Fruit fly (Drosophila melanogaster) whole organism, embryonic: ENCODE data around the gene edin.

ENCODE experiments used
- Atf3 ChIP-seq: fragments of 200-800 bp; sonication (Bioruptor generic); optimal IDR thresholded peaks from 3 replicates; lab custom pipeline; 2016; ENCODE audit warnings: missing biosample characterization, missing genetic modification characterization
- CG11398 ChIP-seq: fragments of 200-800 bp; sonication (Bioruptor generic); optimal IDR thresholded peaks from 2 replicates; lab custom pipeline; 2016; ENCODE audit warnings: missing biosample characterization, missing genetic modification characterization
- CG11504 ChIP-seq: fragments of 200-800 bp; sonication (Bioruptor generic); optimal IDR thresholded peaks from 3 replicates; lab custom pipeline; 2019; ENCODE audit warnings: missing biosample characterization, mild to moderate bottlenecking, missing genetic modification characterization, moderate library complexity
- CG11695 ChIP-seq: fragments of 200-800 bp; sonication (Bioruptor generic); IDR thresholded peaks from 3 replicates; pipeline ENCODE4 v1.3.6; 2022; ENCODE audit warnings: missing biosample characterization, missing genetic modification characterization
- CG12299 ChIP-seq: fragments of 200-800 bp; sonication (Bioruptor generic); optimal IDR thresholded peaks from 2 replicates; lab custom pipeline; 2018; ENCODE audit warnings: missing biosample characterization, mild to moderate bottlenecking, missing genetic modification characterization
- CG13775 ChIP-seq: fragments of 200-800 bp; sonication (Bioruptor generic); optimal IDR thresholded peaks from 3 replicates; lab custom pipeline; 2017; ENCODE audit warnings: missing biosample characterization, mild to moderate bottlenecking, missing genetic modification characterization
- CG16779 ChIP-seq: fragments of 200-800 bp; sonication (Bioruptor generic); IDR thresholded peaks from 2 replicates; pipeline ENCODE4 v1.3.6; 2022; ENCODE audit warnings: missing biosample characterization, missing genetic modification characterization
- CG17328 ChIP-seq: fragments of 200-800 bp; sonication (Bioruptor generic); IDR thresholded peaks from 2 replicates; pipeline ENCODE4 v1.3.6; 2022; ENCODE audit warnings: missing biosample characterization, missing genetic modification characterization
- CG17385 ChIP-seq: fragments of 200-800 bp; sonication (Bioruptor generic); optimal IDR thresholded peaks from 3 replicates; lab custom pipeline; 2018; ENCODE audit warnings: missing biosample characterization, mild to moderate bottlenecking, missing genetic modification characterization
- CG18476 ChIP-seq: fragments of 200-800 bp; sonication (Bioruptor generic); optimal IDR thresholded peaks from 2 replicates; lab custom pipeline; 2016; ENCODE audit warnings: missing biosample characterization, mild to moderate bottlenecking, missing genetic modification characterization
- CG3281 ChIP-seq: fragments of 200-800 bp; sonication (Bioruptor generic); optimal IDR thresholded peaks from 3 replicates; lab custom pipeline; 2017; ENCODE audit warnings: missing biosample characterization, mild to moderate bottlenecking, missing genetic modification characterization
- CG4617 ChIP-seq: fragments of 200-800 bp; sonication (Bioruptor generic); optimal IDR thresholded peaks from 3 replicates; lab custom pipeline; 2016; ENCODE audit warnings: missing biosample characterization, missing genetic modification characterization, borderline replicate concordance
- CG6765 ChIP-seq: fragments of 200-800 bp; sonication (Bioruptor generic); optimal IDR thresholded peaks from 3 replicates; lab custom pipeline; 2017; ENCODE audit warnings: missing biosample characterization, mild to moderate bottlenecking, missing genetic modification characterization
- CG7786 ChIP-seq: fragments of 200-800 bp; sonication (Bioruptor generic); optimal IDR thresholded peaks from 2 replicates; lab custom pipeline; 2016; ENCODE audit warnings: missing biosample characterization, missing genetic modification characterization
- CG9932 ChIP-seq: fragments of 200-800 bp; sonication (Bioruptor generic); IDR thresholded peaks from 2 replicates; pipeline ENCODE4 v1.3.6; 2022; ENCODE audit warnings: missing biosample characterization, missing genetic modification characterization
- D19A ChIP-seq: fragments of 200-800 bp; optimal IDR thresholded peaks from 3 replicates; lab custom pipeline; 2019; ENCODE audit warnings: missing biosample characterization, mild to moderate bottlenecking, missing genetic modification characterization, moderate library complexity
- Dbx ChIP-seq: fragments of 200-800 bp; sonication (Bioruptor generic); IDR thresholded peaks from 3 replicates; pipeline ENCODE4 v1.3.6; 2022; ENCODE audit warnings: missing biosample characterization, missing genetic modification characterization
- Dip2 ChIP-seq: fragments of 200-800 bp; sonication (Bioruptor generic); IDR thresholded peaks from 2 replicates; pipeline ENCODE4 v1.3.6; 2022; ENCODE audit warnings: missing biosample characterization, missing genetic modification characterization
- Dip3 ChIP-seq: fragments of 200-800 bp; sonication (Bioruptor generic); optimal IDR thresholded peaks from 3 replicates; lab custom pipeline; 2016; ENCODE audit warnings: missing biosample characterization, missing genetic modification characterization
- Dp ChIP-seq: fragments of 200-800 bp; sonication (Bioruptor generic); optimal IDR thresholded peaks from 2 replicates; lab custom pipeline; 2018; ENCODE audit warnings: missing biosample characterization, mild to moderate bottlenecking, missing genetic modification characterization, moderate library complexity
- ERR ChIP-seq: fragments of 200-800 bp; sonication (Bioruptor generic); optimal IDR thresholded peaks from 2 replicates; lab custom pipeline; 2016; ENCODE audit warnings: missing biosample characterization, missing genetic modification characterization
- Eip74EF ChIP-seq, 2 experiments: fragments of 200-800 bp in 1 of 2; fragments of >200 bp in 1 of 2; sonication (Bioruptor generic) in 1 of 2; optimal IDR thresholded peaks; 2 replicates each; lab custom pipeline; 2017 to 2019; ENCODE audit warnings: missing biosample characterization in 2 of 2, missing genetic modification characterization in 2 of 2, mild to moderate bottlenecking in 1 of 2, moderate library complexity in 1 of 2
- Elba2 ChIP-seq: fragments of 200-800 bp; sonication (Bioruptor generic); optimal IDR thresholded peaks from 3 replicates; lab custom pipeline; 2016; ENCODE audit warnings: missing biosample characterization, missing genetic modification characterization
- Ets65A ChIP-seq: fragments of 200-800 bp; sonication (Bioruptor generic); peaks from one replicate; lab custom pipeline; 2016; ENCODE audit warnings: missing biosample characterization, missing genetic modification characterization
- Fer1 ChIP-seq: fragments of 200-800 bp; sonication (Bioruptor generic); optimal IDR thresholded peaks from 2 replicates; lab custom pipeline; 2017; ENCODE audit warnings: missing biosample characterization, mild to moderate bottlenecking, missing genetic modification characterization
- Hr3 ChIP-seq: fragments of 200-800 bp; sonication (Bioruptor generic); optimal IDR thresholded peaks from 3 replicates; lab custom pipeline; 2016; ENCODE audit warnings: missing biosample characterization, missing genetic modification characterization
- Med ChIP-seq: fragments of 200-800 bp; sonication (Bioruptor generic); peaks from one replicate; lab custom pipeline; 2016; ENCODE audit warnings: missing biosample characterization, missing genetic modification characterization, mild to moderate bottlenecking, inconsistent platforms, moderate library complexity
- Opbp ChIP-seq: fragments of 200-800 bp; sonication (Bioruptor generic); IDR thresholded peaks from 3 replicates; pipeline ENCODE4 v1.3.6; 2022; ENCODE audit warnings: missing biosample characterization, missing genetic modification characterization; ENCODE audit not compliant: partially characterized antibody
- Scr ChIP-seq: fragments of 200-800 bp; sonication (Bioruptor generic); IDR thresholded peaks from 2 replicates; pipeline ENCODE4 v1.3.6; 2022; ENCODE audit warnings: missing biosample characterization, missing genetic modification characterization; ENCODE audit not compliant: partially characterized antibody
- Side ChIP-seq: fragments of 200-800 bp; sonication (Bioruptor generic); optimal IDR thresholded peaks from 2 replicates; lab custom pipeline; 2016; ENCODE audit warnings: missing biosample characterization, missing genetic modification characterization
- Sry-β ChIP-seq: fragments of 200-800 bp; sonication (Bioruptor generic); optimal IDR thresholded peaks from 2 replicates; lab custom pipeline; 2018; ENCODE audit warnings: missing biosample characterization, mild to moderate bottlenecking, missing genetic modification characterization, moderate library complexity
- ac ChIP-seq: fragments of 200-800 bp; sonication (Bioruptor generic); optimal IDR thresholded peaks from 3 replicates; lab custom pipeline; 2017; ENCODE audit warnings: missing biosample characterization, mild to moderate bottlenecking, missing genetic modification characterization
- ara ChIP-seq: fragments of 200-800 bp; sonication (Bioruptor generic); IDR thresholded peaks from 2 replicates; pipeline ENCODE4 v1.3.6; 2022; ENCODE audit warnings: missing biosample characterization, missing genetic modification characterization
- chm ChIP-seq: fragments of 200-800 bp; sonication (Bioruptor generic); IDR thresholded peaks from 2 replicates; pipeline ENCODE4 v1.3.6; 2022; ENCODE audit warnings: missing biosample characterization, missing genetic modification characterization
- ems ChIP-seq: fragments of 200-800 bp; sonication (Bioruptor generic); optimal IDR thresholded peaks from 3 replicates; lab custom pipeline; 2016; ENCODE audit warnings: missing biosample characterization, missing genetic modification characterization
- fru ChIP-seq: fragments of >200 bp; optimal IDR thresholded peaks from 2 replicates; lab custom pipeline; 2017
- gsb-n ChIP-seq: fragments of 200-800 bp; sonication (Bioruptor generic); optimal IDR thresholded peaks from 3 replicates; lab custom pipeline; 2018; ENCODE audit warnings: missing biosample characterization, mild to moderate bottlenecking, missing genetic modification characterization
- hb ChIP-seq: fragments of 200-800 bp; sonication (Bioruptor generic); IDR thresholded peaks from 3 replicates; pipeline ENCODE4 v1.3.6; 2022; ENCODE audit warnings: missing biosample characterization, missing genetic modification characterization; ENCODE audit not compliant: partially characterized antibody
- hth ChIP-seq: fragments of >200 bp; optimal IDR thresholded peaks from 2 replicates; lab custom pipeline; 2017; ENCODE audit warnings: inconsistent platforms
- knrl ChIP-seq: fragments of 200-800 bp; sonication (Bioruptor generic); IDR thresholded peaks from 3 replicates; pipeline ENCODE4 v1.3.6; 2022; ENCODE audit warnings: missing biosample characterization, missing genetic modification characterization; ENCODE audit not compliant: partially characterized antibody
- mirr ChIP-seq: fragments of 200-800 bp; sonication (Bioruptor generic); optimal IDR thresholded peaks from 3 replicates; lab custom pipeline; 2018; ENCODE audit warnings: missing biosample characterization, mild to moderate bottlenecking, missing genetic modification characterization
- nerfin-1 ChIP-seq: fragments of 200-800 bp; sonication (Bioruptor generic); optimal IDR thresholded peaks from 3 replicates; lab custom pipeline; 2019; ENCODE audit warnings: missing biosample characterization, mild to moderate bottlenecking, missing genetic modification characterization, moderate library complexity
- odd ChIP-seq: fragments of 200-800 bp; sonication (Bioruptor generic); optimal IDR thresholded peaks from 2 replicates; lab custom pipeline; 2017; ENCODE audit warnings: missing biosample characterization, mild to moderate bottlenecking, missing genetic modification characterization
- otp ChIP-seq: fragments of 200-800 bp; sonication (Bioruptor generic); IDR thresholded peaks from 3 replicates; pipeline ENCODE4, ENCODE4 v1.3.6; 2022; ENCODE audit warnings: missing biosample characterization, missing genetic modification characterization
- scrt ChIP-seq: fragments of 200-800 bp; sonication (Bioruptor generic); optimal IDR thresholded peaks from 2 replicates; lab custom pipeline; 2018; ENCODE audit warnings: missing biosample characterization, mild to moderate bottlenecking, missing genetic modification characterization, moderate library complexity
- sisA ChIP-seq: fragments of 200-800 bp; sonication (Bioruptor generic); IDR thresholded peaks from 2 replicates; pipeline ENCODE4 v1.3.6; 2022; ENCODE audit warnings: missing biosample characterization, missing genetic modification characterization
- stwl ChIP-seq: fragments of 200-800 bp; sonication (Bioruptor generic); optimal IDR thresholded peaks from 3 replicates; lab custom pipeline; 2018; ENCODE audit warnings: missing biosample characterization, mild to moderate bottlenecking, missing genetic modification characterization, moderate library complexity
- tin ChIP-seq: fragments of 200-800 bp; sonication (Bioruptor generic); optimal IDR thresholded peaks from 3 replicates; lab custom pipeline; 2016; ENCODE audit warnings: missing biosample characterization, missing genetic modification characterization
- wor ChIP-seq: fragments of 200-800 bp; sonication (Bioruptor generic); IDR thresholded peaks from 2 replicates; pipeline ENCODE4 v1.3.6; 2022; ENCODE audit warnings: missing biosample characterization, missing genetic modification characterization
- z ChIP-seq: fragments of 200-800 bp; sonication (Bioruptor generic); IDR thresholded peaks from 3 replicates; pipeline ENCODE4 v1.3.6; 2022; ENCODE audit warnings: missing biosample characterization, missing genetic modification characterization
- zfh1 ChIP-seq: fragments of 200-800 bp; sonication (Bioruptor generic); IDR thresholded peaks from 3 replicates; pipeline ENCODE4 v1.3.6; 2022; ENCODE audit warnings: missing biosample characterization, missing genetic modification characterization

The edin gene

DNA sequence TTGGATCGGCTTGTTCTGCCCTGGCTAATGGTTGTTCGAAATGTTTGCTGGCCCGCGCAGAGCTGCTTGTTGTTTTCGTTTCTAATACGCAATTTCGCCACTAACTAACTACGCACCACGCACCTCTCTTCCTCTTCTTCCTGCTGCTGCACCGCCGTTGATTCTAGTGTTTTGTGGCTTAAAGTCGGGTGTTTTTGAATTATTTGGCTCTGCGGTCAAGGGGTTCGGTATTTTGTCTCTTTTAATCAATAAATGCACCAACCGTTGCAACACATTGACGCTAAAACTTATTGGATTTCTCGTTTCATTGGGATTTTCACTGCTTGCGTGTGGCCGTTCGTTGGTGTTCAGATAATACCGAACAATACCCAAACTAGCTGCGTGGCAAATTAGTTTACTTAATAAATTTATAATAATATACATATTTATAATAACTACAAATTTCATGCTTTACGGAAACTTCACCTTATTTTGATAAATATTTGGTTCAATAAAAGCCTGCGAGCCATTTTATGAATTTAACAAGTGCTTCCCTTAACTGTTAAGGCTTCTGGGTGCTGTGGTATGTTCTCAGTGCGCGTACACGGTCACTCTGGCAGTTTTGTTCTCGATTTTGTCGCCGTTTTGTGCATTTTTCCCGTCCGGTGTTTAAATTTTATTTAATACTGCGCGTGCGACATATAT lies 35.0 kb downstream of the edin start, which contains the start of the genes Edc3 and Nedd4 (continued):
- TF ChIP-seq CG17328: no peak
- TF ChIP-seq CG18476 (GFP tag; lab: Kevin White, UChicago): no peak
- TF ChIP-seq Eip74EF (GFP tag; optimal IDR thresholded peaks at IDR 0.05; lab: Kevin White, UChicago): no peak
- no peak for TF ChIP-seq CG7786 (GFP tag; lab: Kevin White, UChicago)
- no peak for TF ChIP-seq Opbp (GFP tag; lab: Robert Waterston, UW)
- TF ChIP-seq fru (lab: Kevin White, UChicago): no peak
- no peak for TF ChIP-seq wor (GFP tag; lab: Robert Waterston, UW)
- TF ChIP-seq nerfin-1 (tag; lab: Kevin White, UChicago): peak; percentile 2
- TF ChIP-seq ERR (GFP tag; lab: Kevin White, UChicago): no peak
- peak; percentile 39 for TF ChIP-seq CG3281 (GFP tag; lab: Kevin White, UChicago)
- TF ChIP-seq CG11695 (GFP tag; lab: Robert Waterston, UW): no peak
- TF ChIP-seq Dip2 (GFP tag; lab: Robert Waterston, UW): no peak
- no peak for TF ChIP-seq ac (GFP tag; lab: Kevin White, UChicago)
- no peak for TF ChIP-seq Hr3 (GFP tag; lab: Kevin White, UChicago)
- no peak for TF ChIP-seq chm (GFP tag; lab: Robert Waterston, UW)
- TF ChIP-seq CG6765 (GFP tag; lab: Kevin White, UChicago): peak; percentile 50
- TF ChIP-seq CG9932 (GFP tag; lab: Robert Waterston, UW): no peak
- no peak for TF ChIP-seq CG11504 (tag; lab: Kevin White, UChicago)
- peak; percentile 41 for TF ChIP-seq D19A (tag; lab: Kevin White, UChicago)
- peak; percentile 5 for TF ChIP-seq Fer1 (GFP tag; lab: Kevin White, UChicago)
- TF ChIP-seq otp (GFP tag; lab: Robert Waterston, UW): no peak
- TF ChIP-seq stwl (tag; lab: Kevin White, UChicago): peak; percentile 60
- TF ChIP-seq Sry-β (GFP tag; lab: Kevin White, UChicago): peak; percentile 16
- no peak for TF ChIP-seq Med (GFP tag; lab: Kevin White, UChicago)
- TF ChIP-seq Side (GFP tag; lab: Kevin White, UChicago): no peak
- TF ChIP-seq ems: no peak
- no peak for TF ChIP-seq hth (lab: Kevin White, UChicago)
- TF ChIP-seq scrt (GFP tag; lab: Kevin White, UChicago): peak; percentile 54
- peak; percentile 39 for TF ChIP-seq CG13775
- TF ChIP-seq CG16779 (GFP tag; lab: Robert Waterston, UW): no peak
- TF ChIP-seq Dip3 (GFP tag; lab: Kevin White, UChicago): no peak
- TF ChIP-seq CG17385 (GFP tag; lab: Kevin White, UChicago): peak; percentile 94
- peak; percentile 19 for TF ChIP-seq Dp
- TF ChIP-seq hb (GFP tag; lab: Robert Waterston, UW): no peak
- no peak for TF ChIP-seq tin (GFP tag; lab: Kevin White, UChicago)
- peak; percentile 23 for TF ChIP-seq CG12299 (tag; lab: Kevin White, UChicago)
- 0 out of 3 replicates have a peak, but pooled peaks have one; percentile 5 for TF ChIP-seq zfh1 (GFP tag; lab: Robert Waterston, UW)
- TF ChIP-seq Atf3 (GFP tag; lab: Kevin White, UChicago): no peak
- TF ChIP-seq Scr (GFP tag; lab: Robert Waterston, UW): peak; percentile 28; the same call in 1 of the 2 replicates
- TF ChIP-seq Elba2: peak; percentile 53
- peak; percentile 69 for TF ChIP-seq gsb-n (tag; lab: Kevin White, UChicago)
- TF ChIP-seq Ets65A: no peak
- no peak for TF ChIP-seq ara (GFP tag; lab: Robert Waterston, UW)
- TF ChIP-seq sisA: no peak
- no peak for TF ChIP-seq z
- TF ChIP-seq CG4617 (GFP tag; lab: Kevin White, UChicago): peak; percentile 71
- peak; percentile 41; the same call in 1 of the 3 replicates for TF ChIP-seq knrl
- TF ChIP-seq CG11398 (GFP tag; lab: Kevin White, UChicago): no peak
- peak; percentile 48 for TF ChIP-seq odd
- no peak for TF ChIP-seq Dbx (GFP tag; lab: Robert Waterston, UW)
- no peak for TF ChIP-seq mirr (GFP tag; lab: Kevin White, UChicago)
